Fruit fly (Drosophila melanogaster): Measurements from ENCODE around the gene NUCB1.
A peak's percentile ranks its signal among the peaks of the same experiment; 100 is the strongest.

NUCB1 gene

dm6 chr3L:17804511-17804910, 2.4 kb upstream of the NUCB1 start, which contains the start of gene ais (continued):
- TF ChIP-seq CG2712 (tag; optimal IDR thresholded peaks at IDR 0.05) (no peak), CG10366 (GFP tag; IDR thresholded peaks at IDR 0.05) (0 out of 2 replicates have a peak, but pooled peaks have one; percentile 13), HHEX (GFP tag; optimal IDR thresholded peaks at IDR 0.05) (no peak), ewg (GFP tag; optimal IDR thresholded peaks at IDR 0.05) (peak; percentile 18), nau (GFP tag; optimal IDR thresholded peaks at IDR 0.05) (no peak), Eip74EF (GFP tag; optimal IDR thresholded peaks at IDR 0.05) (no peak), CG4730 (GFP tag; IDR thresholded peaks at IDR 0.05) (no peak), CG6272 (GFP tag; IDR thresholded peaks at IDR 0.05) (no peak), gt (GFP tag; IDR thresholded peaks at IDR 0.05) (no peak), pb (GFP tag; optimal IDR thresholded peaks at IDR 0.05) (no peak), wdn (GFP tag; IDR thresholded peaks at IDR 0.05) (no peak), bbx (GFP tag; IDR thresholded peaks at IDR 0.05; ENCODE audit: partially characterized antibody) (no peak), bab2 (GFP tag; optimal IDR thresholded peaks at IDR 0.05) (no peak), Awh (GFP tag; IDR thresholded peaks at IDR 0.05) (no peak), Lpt (GFP tag; optimal IDR thresholded peaks at IDR 0.05) (no peak), CG7987 (GFP tag; optimal IDR thresholded peaks at IDR 0.05) (no peak), klu (GFP tag; IDR thresholded peaks at IDR 0.05) (no peak), Hr39 (optimal IDR thresholded peaks at IDR 0.05) (no peak), amos (GFP tag; IDR thresholded peaks at IDR 0.05; ENCODE audit: partially characterized antibody) (no peak), CG15011 (GFP tag; optimal IDR thresholded peaks at IDR 0.05) (no peak), CG32767 (GFP tag; IDR thresholded peaks at IDR 0.05) (no peak), CG3281 (GFP tag; optimal IDR thresholded peaks at IDR 0.05) (no peak), dmrt99B (tag; optimal IDR thresholded peaks at IDR 0.05) (no peak), CG2875 (GFP tag; optimal IDR thresholded peaks at IDR 0.05) (no peak), gro (GFP tag; optimal IDR thresholded peaks at IDR 0.05) (no peak), Opbp (GFP tag; IDR thresholded peaks at IDR 0.05; ENCODE audit: partially characterized antibody) (peak; percentile 42; the same call in 1 of the 3 replicates), mam (GFP tag; optimal IDR thresholded peaks at IDR 0.05) (no peak), ind (GFP tag; optimal IDR thresholded peaks at IDR 0.05) (no peak), lbe (GFP tag; optimal IDR thresholded peaks at IDR 0.05) (no peak), Tbp (GFP tag; optimal IDR thresholded peaks at IDR 0.05) (no peak), croc (GFP tag; conservative IDR thresholded peaks at IDR 0.05) (no peak), CHES-1-like (GFP tag; optimal IDR thresholded peaks at IDR 0.05) (no peak), mirr (GFP tag; optimal IDR thresholded peaks at IDR 0.05) (no peak), CG2889 (GFP tag; IDR thresholded peaks at IDR 0.05) (no peak), CG15514 (GFP tag; optimal IDR thresholded peaks at IDR 0.05) (no peak), fd3F (GFP tag; optimal IDR thresholded peaks at IDR 0.05) (no peak), CG17328 (GFP tag; IDR thresholded peaks at IDR 0.05) (no peak), CG7372 (GFP tag; IDR thresholded peaks at IDR 0.05) (no peak), Atf3 (GFP tag; optimal IDR thresholded peaks at IDR 0.05) (no peak), CG10267 (tag; optimal IDR thresholded peaks at IDR 0.05) (no peak), twi (tag; optimal IDR thresholded peaks at IDR 0.05) (no peak), CG11695 (GFP tag; IDR thresholded peaks at IDR 0.05) (no peak), Hmx (GFP tag; optimal IDR thresholded peaks at IDR 0.05) (no peak), otp (GFP tag; IDR thresholded peaks at IDR 0.05) (no peak), danr (GFP tag; IDR thresholded peaks at IDR 0.05) (no peak), pnt (GFP tag; optimal IDR thresholded peaks at IDR 0.05) (no peak), CG3838 (GFP tag; optimal IDR thresholded peaks at IDR 0.05) (no peak), CG4360 (GFP tag; IDR thresholded peaks at IDR 0.05) (no peak), Bteb2 (GFP tag; optimal IDR thresholded peaks at IDR 0.05) (no peak), ham (GFP tag; IDR thresholded peaks at IDR 0.05) (no peak), nom (GFP tag; optimal IDR thresholded peaks at IDR 0.05) (no peak), usp (GFP tag; optimal IDR thresholded peaks at IDR 0.05) (no peak), CG16863 (GFP tag; optimal IDR thresholded peaks at IDR 0.05) (no peak)

Measured in whole organism, embryonic.